Worm (Caenorhabditis elegans) whole organism, L1 larva: ENCODE results near the gene C55A6.3.

Source experiments
- C34B4.2 ChIP-seq: sonication (generic microtip); optimal IDR thresholded peaks from 2 replicates; lab custom pipeline; 2017; ENCODE audit warnings: mild to moderate bottlenecking, missing genetic modification characterization, missing compliant biosample characterization
- F16B12.6 ChIP-seq: fragments of 150-350 bp; optimal IDR thresholded peaks from 2 replicates; lab custom pipeline; 2014; ENCODE audit warnings: missing biosample characterization, missing genetic modification characterization
- aha-1 ChIP-seq: fragments of 150-350 bp; optimal IDR thresholded peaks from 2 replicates; lab custom pipeline; 2014; ENCODE audit warnings: missing biosample characterization, missing genetic modification characterization
- alr-1 ChIP-seq: fragments of 200-800 bp; sonication (Bioruptor generic); optimal IDR thresholded peaks from 2 replicates; lab custom pipeline; 2018; ENCODE audit warnings: borderline replicate concordance, mild to moderate bottlenecking, missing genetic modification characterization, missing compliant biosample characterization
- aly-2 ChIP-seq: fragments of 150-350 bp; optimal IDR thresholded peaks from 2 replicates; lab custom pipeline; 2014; ENCODE audit warnings: missing biosample characterization, missing genetic modification characterization
- blmp-1 ChIP-seq: fragments of 150-350 bp; optimal IDR thresholded peaks from 2 replicates; lab custom pipeline; 2014; ENCODE audit warnings: missing biosample characterization, missing genetic modification characterization
- ceh-8 ChIP-seq: fragments of 200-800 bp; sonication (Bioruptor generic); optimal IDR thresholded peaks from 2 replicates; lab custom pipeline; 2018; ENCODE audit warnings: mild to moderate bottlenecking, missing genetic modification characterization, moderate library complexity, missing compliant biosample characterization
- ceh-90 ChIP-seq: sonication (generic microtip); optimal IDR thresholded peaks from 2 replicates; lab custom pipeline; 2016; ENCODE audit warnings: missing genetic modification characterization, missing compliant biosample characterization
- ces-1 ChIP-seq: fragments of 150-350 bp; optimal IDR thresholded peaks from 2 replicates; lab custom pipeline; 2014; ENCODE audit warnings: missing biosample characterization, missing genetic modification reagents, missing genetic modification characterization
- dpl-1 ChIP-seq, 3 experiments: fragments of 150-350 bp in 2 of 3; sonication (generic microtip) in 1 of 3; optimal IDR thresholded peaks; 2 replicates each; lab custom pipeline; 2014 to 2017; ENCODE audit warnings: missing biosample characterization in 3 of 3, missing genetic modification characterization in 3 of 3, missing genetic modification reagents in 3 of 3
- egl-27 ChIP-seq, 2 experiments: fragments of 150-350 bp in 1 of 2; sonication (generic microtip); optimal IDR thresholded peaks; 3 replicates each; lab custom pipeline; 2017 to 2018; ENCODE audit warnings: missing biosample characterization in 2 of 2, missing genetic modification characterization in 2 of 2, missing genetic modification reagents in 2 of 2
- ets-5 ChIP-seq: fragments of 200-800 bp; sonication (Bioruptor generic); IDR thresholded peaks from 2 replicates; pipeline ENCODE4 v1.3.6; 2022; ENCODE audit warnings: missing genetic modification characterization, missing compliant biosample characterization
- fkh-10 ChIP-seq: sonication (generic microtip); optimal IDR thresholded peaks from 2 replicates; lab custom pipeline; 2017; ENCODE audit warnings: missing biosample characterization, missing genetic modification reagents, missing genetic modification characterization
- fkh-4 ChIP-seq: sonication (generic microtip); optimal IDR thresholded peaks from 2 replicates; lab custom pipeline; 2016; ENCODE audit warnings: missing compliant biosample characterization, missing genetic modification characterization, borderline replicate concordance
- fkh-8 ChIP-seq: sonication (generic microtip); optimal IDR thresholded peaks from 2 replicates; lab custom pipeline; 2016; ENCODE audit warnings: mild to moderate bottlenecking, missing genetic modification characterization, missing compliant biosample characterization
- grh-1 ChIP-seq: fragments of 200-800 bp; sonication (Bioruptor generic); IDR thresholded peaks from 2 replicates; pipeline ENCODE4 v1.3.6; 2022; ENCODE audit warnings: missing genetic modification reagents, missing genetic modification characterization, missing compliant biosample characterization
- hlh-17 ChIP-seq: fragments of 200-800 bp; sonication (Bioruptor generic); optimal IDR thresholded peaks from 2 replicates; lab custom pipeline; 2018; ENCODE audit warnings: missing genetic modification characterization, mild to moderate bottlenecking, missing compliant biosample characterization, moderate library complexity, borderline replicate concordance
- isw-1 ChIP-seq: fragments of 200-800 bp; sonication (Bioruptor generic); IDR thresholded peaks from 2 replicates; pipeline ENCODE4 v1.3.6; 2022; ENCODE audit warnings: missing genetic modification characterization, missing compliant biosample characterization
- jun-1 ChIP-seq: fragments of 150-350 bp; optimal IDR thresholded peaks from 2 replicates; lab custom pipeline; 2014; ENCODE audit warnings: missing biosample characterization, missing genetic modification reagents, missing genetic modification characterization
- lin-13 ChIP-seq: fragments of 150-350 bp; optimal IDR thresholded peaks from 2 replicates; lab custom pipeline; 2014; ENCODE audit warnings: missing biosample characterization, missing genetic modification reagents, missing genetic modification characterization
- lin-35 ChIP-seq, 2 experiments: fragments of 150-350 bp; optimal IDR thresholded peaks; 2 replicates each; lab custom pipeline; 2014; ENCODE audit warnings: missing biosample characterization in 2 of 2, missing genetic modification characterization in 2 of 2, missing genetic modification reagents in 2 of 2
- lin-39 ChIP-seq: fragments of 150-350 bp; optimal IDR thresholded peaks from 2 replicates; lab custom pipeline; 2014; ENCODE audit warnings: missing biosample characterization, missing genetic modification reagents, missing genetic modification characterization
- mdl-1 ChIP-seq, 2 experiments: fragments of 150-350 bp; optimal IDR thresholded peaks; 2 replicates each; lab custom pipeline; 2014 to 2017; ENCODE audit warnings: missing biosample characterization in 2 of 2, missing genetic modification characterization in 2 of 2, inconsistent platforms in 1 of 2
- mep-1 ChIP-seq: fragments of 150-350 bp; optimal IDR thresholded peaks from 2 replicates; lab custom pipeline; 2014; ENCODE audit warnings: missing biosample characterization, missing genetic modification characterization
- nhr-11 ChIP-seq: fragments of 150-350 bp; optimal IDR thresholded peaks from 2 replicates; lab custom pipeline; 2014; ENCODE audit warnings: missing biosample characterization, missing genetic modification characterization
- nhr-12 ChIP-seq: sonication (generic microtip); optimal IDR thresholded peaks from 2 replicates; lab custom pipeline; 2017; ENCODE audit warnings: missing biosample characterization, missing genetic modification characterization
- nhr-20 ChIP-seq: sonication (generic microtip); optimal IDR thresholded peaks from 2 replicates; lab custom pipeline; 2016; ENCODE audit warnings: mild to moderate bottlenecking, missing genetic modification characterization, missing compliant biosample characterization
- nhr-237 ChIP-seq: fragments of 150-350 bp; optimal IDR thresholded peaks from 2 replicates; lab custom pipeline; 2014; ENCODE audit warnings: missing biosample characterization, missing genetic modification characterization
- nhr-47 ChIP-seq: sonication (generic microtip); optimal IDR thresholded peaks from 2 replicates; lab custom pipeline; 2016; ENCODE audit warnings: mild to moderate bottlenecking, missing genetic modification characterization, moderate library complexity, missing compliant biosample characterization
- nhr-71 ChIP-seq: sonication (generic microtip); optimal IDR thresholded peaks from 2 replicates; lab custom pipeline; 2016; ENCODE audit warnings: mild to moderate bottlenecking, missing genetic modification characterization, moderate library complexity, missing compliant biosample characterization
- nhr-77 ChIP-seq: fragments of 150-350 bp; optimal IDR thresholded peaks from 2 replicates; lab custom pipeline; 2014; ENCODE audit warnings: missing biosample characterization, missing genetic modification characterization
- nhr-85 ChIP-seq: sonication (generic microtip); peaks from one replicate; lab custom pipeline; 2016; ENCODE audit warnings: missing genetic modification characterization, inconsistent platforms, missing compliant biosample characterization
- nhr-90 ChIP-seq: sonication (generic microtip); optimal IDR thresholded peaks from 2 replicates; lab custom pipeline; 2016; ENCODE audit warnings: mild to moderate bottlenecking, missing genetic modification characterization, missing compliant biosample characterization; ENCODE audit not compliant: poor library complexity
- pax-3 ChIP-seq: fragments of 200-800 bp; sonication (Bioruptor generic); optimal IDR thresholded peaks from 2 replicates; lab custom pipeline; 2018; ENCODE audit warnings: mild to moderate bottlenecking, missing genetic modification characterization, moderate library complexity, missing compliant biosample characterization
- pqm-1 ChIP-seq: sonication (generic microtip); optimal IDR thresholded peaks from 3 replicates; lab custom pipeline; 2017; ENCODE audit warnings: missing biosample characterization, missing genetic modification characterization
- skn-1 ChIP-seq: fragments of 150-350 bp; optimal IDR thresholded peaks from 2 replicates; lab custom pipeline; 2014; ENCODE audit warnings: missing biosample characterization, missing genetic modification characterization
- snu-23 ChIP-seq: sonication (generic microtip); optimal IDR thresholded peaks from 2 replicates; lab custom pipeline; 2016; ENCODE audit warnings: missing genetic modification characterization, missing compliant biosample characterization
- sup-37 ChIP-seq: fragments of 200-800 bp; sonication (Bioruptor generic); optimal IDR thresholded peaks from 2 replicates; lab custom pipeline; 2018; ENCODE audit warnings: mild to moderate bottlenecking, missing genetic modification characterization, missing compliant biosample characterization
- unc-130 ChIP-seq: fragments of 150-350 bp; optimal IDR thresholded peaks from 2 replicates; lab custom pipeline; 2017; ENCODE audit warnings: missing biosample characterization, missing genetic modification characterization, inconsistent platforms
- unc-62 ChIP-seq: fragments of 150-350 bp; optimal IDR thresholded peaks from 2 replicates; lab custom pipeline; 2014; ENCODE audit warnings: missing biosample characterization, missing genetic modification reagents, missing genetic modification characterization
- vab-15 ChIP-seq: sonication (generic microtip); optimal IDR thresholded peaks from 2 replicates; lab custom pipeline; 2017; ENCODE audit warnings: missing genotype, mild to moderate bottlenecking, missing genetic modification characterization, missing compliant biosample characterization
- ztf-11 ChIP-seq, 2 experiments: sonication (generic microtip); optimal IDR thresholded peaks; 2 replicates each; lab custom pipeline; 2016 to 2017; ENCODE audit warnings: missing genetic modification characterization in 2 of 2, missing biosample characterization in 1 of 2, missing compliant biosample characterization in 1 of 2
- ztf-4 ChIP-seq: fragments of 150-350 bp; optimal IDR thresholded peaks from 2 replicates; lab custom pipeline; 2014; ENCODE audit warnings: missing biosample characterization, missing genetic modification characterization

Gene C55A6.3

DNA sequence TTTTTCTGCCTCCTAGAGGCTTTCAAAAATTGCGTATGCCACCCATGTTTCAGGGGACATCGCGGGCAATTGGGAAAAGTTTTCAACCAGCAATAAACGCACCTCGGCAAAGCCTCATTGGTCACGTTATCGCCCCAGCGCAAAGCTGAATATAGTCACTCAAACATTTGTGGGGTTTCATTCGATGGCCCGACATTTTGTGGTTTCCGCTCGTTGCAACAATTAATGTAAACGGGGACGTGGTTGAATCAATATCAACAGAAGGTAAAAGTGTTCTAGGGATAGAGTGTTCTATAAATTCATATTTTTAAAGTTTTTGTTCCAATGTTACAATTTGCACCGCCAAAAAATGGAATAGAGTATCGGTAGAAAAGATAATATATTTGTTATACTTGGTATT lies 25.0 kb downstream of the C55A6.3 start:
- TF ChIP-seq ztf-4 (no peak), jun-1 (tag; lab: Kevin White, UChicago) (no peak)

ce11 chrV:11486680-11487079 lies 26.7 kb downstream of the C55A6.3 start, which contains the start of gene T11F9.10:
TSS of gene T11F9.10 (plus strand) at chrV:11486980.
- TF ChIP-seq aha-1 (tag; lab: Kevin White, UChicago), result no peak
- TF ChIP-seq nhr-85 (tag; lab: Kevin White, UChicago), result no peak
- no peak for TF ChIP-seq C34B4.2
- no peak for TF ChIP-seq unc-62
- no peak for TF ChIP-seq unc-130 (tag; lab: Kevin White, UChicago)
- TF ChIP-seq nhr-90 (tag; lab: Kevin White, UChicago), result no peak
- TF ChIP-seq nhr-71 (tag; lab: Kevin White, UChicago), result no peak
- no peak for TF ChIP-seq lin-39 (tag; lab: Kevin White, UChicago)
- no peak for TF ChIP-seq aly-2 (tag; lab: Kevin White, UChicago)
- TF ChIP-seq sup-37 (GFP tag; lab: Kevin White, UChicago), result no peak
- TF ChIP-seq vab-15 (tag; lab: Kevin White, UChicago), result no peak
- no peak for TF ChIP-seq ceh-90 (tag; lab: Kevin White, UChicago)
- no peak for TF ChIP-seq lin-35 (GFP tag; optimal IDR thresholded peaks at IDR 0.05; lab: Kevin White, UChicago)
- no peak for TF ChIP-seq fkh-10 (GFP tag; lab: Kevin White, UChicago)
- TF ChIP-seq pqm-1 (tag; lab: Kevin White, UChicago), result no peak
- TF ChIP-seq jun-1 (tag; lab: Kevin White, UChicago), result no peak
- TF ChIP-seq dpl-1 (GFP tag; optimal IDR thresholded peaks at IDR 0.05; lab: Kevin White, UChicago), result no peak
- TF ChIP-seq ets-5 (GFP tag; lab: Robert Waterston, UW), result no peak
- TF ChIP-seq F16B12.6 (tag; lab: Kevin White, UChicago), result no peak

DNA sequence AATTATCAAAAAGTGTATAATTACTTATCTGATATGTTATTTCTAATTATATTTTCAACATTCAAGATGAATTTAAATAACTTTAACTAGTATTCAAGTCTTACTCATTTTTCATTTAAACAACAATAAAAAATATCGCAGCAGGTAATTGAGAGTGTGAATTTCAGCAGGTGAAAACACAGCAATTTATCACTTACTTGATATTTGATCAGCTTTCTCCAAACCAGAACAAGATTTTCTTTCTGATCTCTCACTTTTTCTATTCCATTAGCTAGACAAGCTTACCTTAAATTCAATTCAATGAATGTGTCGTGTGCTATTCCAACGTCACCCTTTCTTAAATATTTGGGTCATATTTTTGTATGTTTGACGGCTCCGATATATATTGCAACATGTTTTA lies 27.8 kb downstream of the C55A6.3 start, which contains the start of gene srh-1:
Gene srh-1, plus strand, starts transcription at position 301 of the 400 bp plus-strand sequence.
- TF ChIP-seq unc-62 (no peak), nhr-20 (tag; lab: Kevin White, UChicago) (no peak), egl-27 (tag; optimal IDR thresholded peaks at IDR 0.05; lab: Kevin White, UChicago) (no peak), nhr-12 (tag; lab: Kevin White, UChicago) (no peak), lin-13 (GFP tag; lab: Kevin White, UChicago) (no peak), skn-1 (no peak), ztf-11 (tag; optimal IDR thresholded peaks at IDR 0.05; lab: Kevin White, UChicago) (no peak), fkh-8 (tag; lab: Kevin White, UChicago) (no peak), hlh-17 (no peak), alr-1 (tag; lab: Kevin White, UChicago) (no peak), fkh-4 (tag; lab: Kevin White, UChicago) (no peak)
- TF ChIP-seq, all 84 proteins: peak for 0

DNA sequence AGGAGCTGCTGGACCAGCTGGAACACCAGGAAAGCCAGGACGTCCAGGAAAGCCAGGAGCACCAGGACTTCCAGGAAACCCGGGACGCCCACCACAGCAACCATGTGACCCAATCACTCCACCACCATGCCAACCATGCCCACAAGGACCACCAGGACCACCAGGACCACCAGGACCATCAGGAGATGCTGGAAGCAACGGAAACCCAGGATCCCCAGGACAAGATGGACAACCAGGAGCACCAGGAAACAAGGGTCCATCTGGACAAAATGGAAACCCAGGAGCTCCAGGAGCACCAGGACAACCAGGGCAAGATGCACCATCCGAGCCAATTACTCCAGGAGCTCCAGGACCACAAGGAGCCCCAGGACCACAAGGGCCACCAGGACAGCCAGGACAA lies 28.9 kb downstream of the C55A6.3 start:
- no peak for TF ChIP-seq ces-1 (GFP tag; lab: Kevin White, UChicago)
- TF ChIP-seq grh-1 (GFP tag; lab: Robert Waterston, UW), result no peak
- TF ChIP-seq mdl-1 (tag; optimal IDR thresholded peaks at IDR 0.05; lab: Kevin White, UChicago), result no peak
- TF ChIP-seq nhr-237, result no peak
- TF ChIP-seq snu-23 (GFP tag; lab: Kevin White, UChicago), result no peak
- TF ChIP-seq mep-1 (tag; lab: Kevin White, UChicago), result no peak
- no peak for TF ChIP-seq vab-15 (tag; lab: Kevin White, UChicago)
- TF ChIP-seq blmp-1 (tag; lab: Kevin White, UChicago), result no peak
- no peak for TF ChIP-seq nhr-77
- TF ChIP-seq pax-3, result no peak
- no peak for TF ChIP-seq isw-1
- no peak for TF ChIP-seq ceh-8 (GFP tag; lab: Kevin White, UChicago)
- TF ChIP-seq nhr-47 (tag; lab: Kevin White, UChicago), result no peak
- no peak for TF ChIP-seq nhr-11 (tag; lab: Kevin White, UChicago)
- no peak for TF ChIP-seq F16B12.6 (tag; lab: Kevin White, UChicago)
